Worm (Caenorhabditis elegans) whole organism, midembryonic: Measurements from ENCODE around the gene F11C1.1.

ENCODE experiments used
- T22C8.4 ChIP-seq: fragments of 200-800 bp; sonication (Bioruptor generic); IDR thresholded peaks from 2 replicates; pipeline ENCODE4 v1.3.6; 2022; ENCODE audit warnings: missing genetic modification characterization, missing compliant biosample characterization
- cog-1 ChIP-seq: sonication (generic microtip); optimal IDR thresholded peaks from 2 replicates; lab custom pipeline; 2016; ENCODE audit warnings: missing genetic modification characterization, missing compliant biosample characterization
- flt-1 ChIP-seq: fragments of 200-800 bp; sonication (Bioruptor generic); IDR thresholded peaks from 2 replicates; pipeline ENCODE4 v1.3.6; 2022; ENCODE audit warnings: missing genetic modification characterization, missing compliant biosample characterization
- klf-2 ChIP-seq: fragments of 200-800 bp; sonication (Bioruptor generic); conservative IDR thresholded peaks from 2 replicates; pipeline ENCODE4 v1.3.6; 2022; ENCODE audit warnings: missing genetic modification reagents, missing genetic modification characterization, missing compliant biosample characterization
- med-1 ChIP-seq: sonication (generic microtip); optimal IDR thresholded peaks from 2 replicates; lab custom pipeline; 2017; ENCODE audit warnings: missing genetic modification characterization, mild to moderate bottlenecking, missing compliant biosample characterization, antibody characterized with exemption, missing genetic modification reagents; ENCODE audit not compliant: insufficient read depth
- ref-1 ChIP-seq: fragments of 200-800 bp; sonication (Bioruptor generic); conservative IDR thresholded peaks from 2 replicates; pipeline ENCODE4 v1.3.6; 2022; ENCODE audit warnings: missing genetic modification reagents, missing genetic modification characterization, missing compliant biosample characterization
- tab-1 ChIP-seq: fragments of 200-800 bp; sonication (Bioruptor generic); IDR thresholded peaks from 2 replicates; pipeline ENCODE4 v1.3.6; 2022; ENCODE audit warnings: missing genetic modification characterization, missing compliant biosample characterization
- ztf-23 ChIP-seq: fragments of 200-800 bp; sonication (Bioruptor generic); IDR thresholded peaks from 2 replicates; pipeline ENCODE4 v1.3.6; 2022; ENCODE audit warnings: missing genetic modification reagents, missing genetic modification characterization, missing compliant biosample characterization
- ztf-29 ChIP-seq: fragments of 200-800 bp; sonication (Bioruptor generic); IDR thresholded peaks from 2 replicates; pipeline ENCODE4 v1.3.6; 2022; ENCODE audit warnings: missing genetic modification reagents, missing genetic modification characterization, missing compliant biosample characterization

F11C1.1 gene

DNA sequence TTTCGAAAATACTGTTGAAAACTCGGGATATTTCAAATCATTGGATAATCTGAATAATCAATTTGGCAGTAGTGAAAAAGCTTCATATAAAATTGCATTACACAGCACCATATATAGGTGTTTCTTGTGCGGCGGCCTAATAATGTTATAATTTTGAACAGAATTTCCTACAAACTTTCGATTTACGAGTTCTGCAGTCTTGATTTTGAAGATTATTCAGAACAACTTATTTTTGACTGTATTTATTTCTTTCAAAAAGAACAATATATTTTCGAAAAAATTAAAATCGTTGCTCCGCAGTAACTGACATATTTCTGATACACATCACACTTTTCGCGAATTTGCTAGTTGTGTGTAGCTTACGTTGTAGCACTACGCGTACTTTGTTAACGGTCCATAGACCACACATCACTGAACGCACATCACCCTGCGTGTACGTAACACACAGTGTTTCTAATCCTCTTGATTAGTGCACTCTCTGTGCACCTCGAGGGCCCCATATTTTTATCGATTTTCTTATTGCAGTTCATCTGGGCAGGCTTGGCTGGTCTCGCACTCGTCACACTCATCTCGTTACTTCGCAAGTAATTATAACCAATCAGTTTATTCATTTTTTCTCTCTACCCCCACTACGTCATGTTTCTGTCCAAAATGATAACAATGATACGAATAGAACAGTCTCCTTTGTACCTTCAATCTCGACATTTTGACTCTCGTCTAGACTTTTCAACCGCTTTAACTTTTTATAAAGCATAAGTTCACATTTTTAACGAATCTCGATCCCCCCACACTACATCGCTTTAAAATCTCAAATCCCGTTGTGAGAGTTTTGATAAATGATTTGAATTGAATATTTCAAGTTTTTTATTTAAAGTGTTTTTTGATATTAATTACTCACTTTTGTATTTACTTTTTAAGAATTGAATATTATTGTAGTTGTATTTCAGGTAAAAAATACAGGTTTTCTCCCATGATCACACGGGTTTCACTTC lies at the start of gene F11C1.1, which contains the start of gene vwa-8:
Gene F11C1.1 (minus strand): TSS at position 51 of the 992 bp plus-strand sequence.
Gene vwa-8 (plus strand): TSS at position 942 of the 992 bp plus-strand sequence.
- TF ChIP-seq cog-1 (tag; lab: Kevin White, UChicago) = no peak
- TF ChIP-seq T22C8.4 (GFP tag; lab: Robert Waterston, UW) = peak; percentile 59; the same call in 1 of the 2 replicates

DNA sequence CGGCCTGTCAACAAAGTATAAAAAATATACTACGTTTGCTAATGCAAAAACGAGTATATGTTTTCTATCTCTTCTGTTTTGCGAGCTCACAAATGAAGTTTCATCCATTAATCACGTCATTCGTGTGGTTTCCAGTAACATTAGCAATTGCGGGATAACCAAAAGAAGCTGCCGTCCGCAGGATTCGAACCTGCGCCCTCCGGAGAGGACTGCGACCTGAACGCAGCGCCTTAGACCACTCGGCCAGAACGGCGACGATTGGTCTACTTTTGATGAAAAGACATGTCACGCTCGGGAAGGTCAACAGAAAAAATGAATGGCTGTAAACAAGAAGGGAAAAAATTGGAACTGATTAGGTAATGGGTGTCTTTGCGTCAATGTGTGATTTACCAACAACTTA lies 48.4 kb upstream of the F11C1.1 start:
- no peak for TF ChIP-seq ztf-29 (GFP tag; lab: Robert Waterston, UW)
- no peak for TF ChIP-seq med-1
- TF ChIP-seq tab-1 (GFP tag; lab: Robert Waterston, UW) = no peak
- no peak for TF ChIP-seq T22C8.4 (GFP tag; lab: Robert Waterston, UW)
- TF ChIP-seq flt-1 (GFP tag; lab: Robert Waterston, UW) = no peak
- TF ChIP-seq klf-2 (GFP tag; lab: Robert Waterston, UW) = no peak
- no peak for TF ChIP-seq cog-1 (tag; lab: Kevin White, UChicago)
- TF ChIP-seq ref-1 (GFP tag; lab: Robert Waterston, UW) = no peak
- no peak for TF ChIP-seq ztf-23 (GFP tag; lab: Robert Waterston, UW)

DNA sequence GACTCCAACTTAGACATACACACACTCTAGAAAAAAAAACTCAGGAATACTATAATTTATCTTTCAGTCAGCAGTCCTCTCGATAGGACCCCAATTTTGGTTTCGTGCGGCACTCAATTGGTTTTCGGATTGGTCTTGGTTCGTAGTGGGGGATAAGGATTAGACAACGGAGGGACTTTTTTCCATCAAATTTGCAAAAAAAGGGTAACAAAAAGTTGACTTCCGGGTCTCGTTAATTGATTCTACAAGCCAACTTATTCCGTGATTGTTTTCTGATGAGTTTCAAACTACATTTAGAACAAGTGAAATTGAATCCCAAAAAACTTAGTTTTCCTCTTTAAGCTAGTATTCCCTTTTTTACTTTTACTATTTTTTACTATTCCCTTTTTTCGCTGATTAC lies 44.0 kb upstream of the F11C1.1 start:
- no peak for TF ChIP-seq tab-1 (GFP tag; lab: Robert Waterston, UW)
- no peak for TF ChIP-seq cog-1 (tag; lab: Kevin White, UChicago)
- TF ChIP-seq flt-1 (GFP tag; lab: Robert Waterston, UW) = no peak
- TF ChIP-seq med-1 = no peak
- no peak for TF ChIP-seq T22C8.4 (GFP tag; lab: Robert Waterston, UW)
- no peak for TF ChIP-seq ztf-23 (GFP tag; lab: Robert Waterston, UW)
- no peak for TF ChIP-seq ref-1 (GFP tag; lab: Robert Waterston, UW)
- no peak for TF ChIP-seq ztf-29 (GFP tag; lab: Robert Waterston, UW)
- TF ChIP-seq klf-2 (GFP tag; lab: Robert Waterston, UW) = no peak

DNA sequence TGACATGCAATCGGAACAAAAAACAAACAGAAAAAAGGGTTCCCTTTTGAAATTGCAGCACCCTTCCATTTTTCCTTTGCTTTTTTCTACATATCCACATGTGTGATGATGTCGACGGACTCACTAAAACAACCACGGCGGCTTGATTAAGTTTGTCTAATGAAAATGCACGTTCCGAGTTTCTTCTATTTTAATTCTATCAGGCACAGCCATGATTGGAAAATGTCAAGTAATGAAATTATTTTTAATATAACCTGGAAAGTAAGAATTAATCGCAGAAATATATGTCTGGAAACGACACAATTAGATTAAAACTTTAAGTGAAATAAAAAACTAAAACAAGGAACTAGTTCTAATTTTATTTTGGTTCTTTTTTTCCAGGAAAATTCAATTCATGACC lies 43.5 kb upstream of the F11C1.1 start:
- TF ChIP-seq tab-1 (GFP tag; lab: Robert Waterston, UW) (no peak), klf-2 (GFP tag; lab: Robert Waterston, UW) (no peak), ztf-29 (GFP tag; lab: Robert Waterston, UW) (no peak), flt-1 (GFP tag; lab: Robert Waterston, UW) (no peak), ref-1 (GFP tag; lab: Robert Waterston, UW) (no peak)

DNA sequence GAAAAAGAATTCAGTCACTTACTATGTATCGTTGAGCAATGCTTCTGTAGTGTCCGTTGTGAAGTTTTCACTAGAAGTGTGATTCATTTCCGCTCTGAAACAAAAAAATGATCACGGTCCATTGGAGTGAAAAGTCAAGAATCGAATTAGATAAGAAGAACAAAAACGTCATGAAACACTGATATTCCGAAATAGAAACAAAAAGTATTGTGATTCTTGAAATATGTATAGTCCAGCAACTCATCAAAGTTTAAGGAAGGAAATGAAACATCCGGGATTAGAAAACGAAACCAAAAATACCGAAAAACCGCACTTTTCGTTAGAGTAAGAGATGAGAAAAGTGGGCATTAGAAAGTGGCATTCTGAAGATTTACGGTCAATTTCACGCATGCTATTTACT lies 42.2 kb upstream of the F11C1.1 start, which contains the start of gene npr-10:
Gene npr-10 (minus strand): TSS at position 101 of the 400 bp plus-strand sequence.
- TF ChIP-seq tab-1 (GFP tag; lab: Robert Waterston, UW) (no peak), T22C8.4 (GFP tag; lab: Robert Waterston, UW) (no peak), flt-1 (GFP tag; lab: Robert Waterston, UW) (no peak), klf-2 (GFP tag; lab: Robert Waterston, UW) (no peak), cog-1 (tag; lab: Kevin White, UChicago) (no peak), ztf-29 (GFP tag; lab: Robert Waterston, UW) (no peak), med-1 (no peak), ztf-23 (GFP tag; lab: Robert Waterston, UW) (no peak), ref-1 (GFP tag; lab: Robert Waterston, UW) (no peak)

DNA sequence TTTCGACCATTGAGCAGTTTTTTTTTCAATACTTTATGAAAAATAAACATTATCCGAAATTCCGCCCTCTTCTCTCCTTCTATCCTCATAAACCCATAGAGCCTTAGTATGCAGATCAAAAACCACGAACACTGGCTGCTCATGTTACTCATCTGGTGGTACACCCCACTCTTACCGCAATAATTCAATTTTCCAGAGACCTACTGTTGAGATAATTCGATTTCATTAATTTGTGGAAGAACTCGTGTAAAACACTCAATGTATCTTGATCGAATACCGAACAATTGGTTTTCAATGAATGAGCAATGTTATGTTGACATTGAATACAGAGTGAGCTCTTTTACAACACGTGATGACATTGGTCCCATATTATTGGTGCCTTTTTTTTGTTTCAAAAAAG lies 31.1 kb upstream of the F11C1.1 start:
- no peak for TF ChIP-seq klf-2 (GFP tag; lab: Robert Waterston, UW)
- TF ChIP-seq cog-1 (tag; lab: Kevin White, UChicago) = no peak
- no peak for TF ChIP-seq tab-1 (GFP tag; lab: Robert Waterston, UW)
- TF ChIP-seq T22C8.4 (GFP tag; lab: Robert Waterston, UW) = no peak
- TF ChIP-seq ztf-23 (GFP tag; lab: Robert Waterston, UW) = no peak
- TF ChIP-seq med-1 = no peak
- TF ChIP-seq ref-1 (GFP tag; lab: Robert Waterston, UW) = no peak
- TF ChIP-seq ztf-29 (GFP tag; lab: Robert Waterston, UW) = no peak
- no peak for TF ChIP-seq flt-1 (GFP tag; lab: Robert Waterston, UW)

DNA sequence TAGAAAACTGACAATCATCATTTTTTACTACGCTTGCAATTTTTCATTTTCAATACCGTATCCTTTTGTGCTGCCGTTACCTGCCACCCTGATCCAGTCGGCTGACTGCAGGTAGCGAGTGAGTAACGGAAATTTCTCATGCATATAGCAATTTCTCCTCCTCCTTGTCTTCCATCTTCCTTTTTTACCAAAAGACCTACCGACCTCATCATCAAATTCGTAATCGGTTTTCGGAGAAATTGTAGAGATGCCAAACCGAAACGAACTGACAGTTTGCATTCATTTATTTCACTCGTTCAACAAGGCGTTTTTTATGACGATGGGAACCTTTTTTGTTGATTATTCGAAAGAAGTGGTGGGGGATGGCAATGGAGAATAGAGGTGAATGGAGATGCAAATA lies 25.9 kb upstream of the F11C1.1 start:
- TF ChIP-seq klf-2 (GFP tag; lab: Robert Waterston, UW) = no peak
- no peak for TF ChIP-seq T22C8.4 (GFP tag; lab: Robert Waterston, UW)
- no peak for TF ChIP-seq cog-1 (tag; lab: Kevin White, UChicago)
- TF ChIP-seq ref-1 (GFP tag; lab: Robert Waterston, UW) = no peak
- TF ChIP-seq ztf-29 (GFP tag; lab: Robert Waterston, UW) = no peak

DNA sequence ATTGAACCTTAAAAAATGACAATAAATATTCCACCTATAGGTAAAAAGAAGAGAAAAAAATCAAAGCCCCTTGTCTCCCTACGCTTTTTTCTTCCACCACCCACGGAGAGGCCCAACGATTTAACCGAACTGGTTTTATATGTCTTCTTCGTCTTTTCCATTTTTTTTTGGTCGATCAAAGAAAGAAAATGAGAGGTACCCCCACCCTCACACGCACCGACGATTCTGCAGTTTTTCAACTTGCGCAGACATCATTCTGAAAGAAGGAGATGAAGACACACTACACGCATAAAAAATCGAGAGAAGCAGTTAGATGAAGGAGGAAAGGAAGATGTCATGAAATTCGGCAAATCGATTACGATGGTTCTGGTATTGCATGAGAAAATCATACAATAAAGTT lies 24.0 kb upstream of the F11C1.1 start:
- TF ChIP-seq med-1 = no peak

DNA sequence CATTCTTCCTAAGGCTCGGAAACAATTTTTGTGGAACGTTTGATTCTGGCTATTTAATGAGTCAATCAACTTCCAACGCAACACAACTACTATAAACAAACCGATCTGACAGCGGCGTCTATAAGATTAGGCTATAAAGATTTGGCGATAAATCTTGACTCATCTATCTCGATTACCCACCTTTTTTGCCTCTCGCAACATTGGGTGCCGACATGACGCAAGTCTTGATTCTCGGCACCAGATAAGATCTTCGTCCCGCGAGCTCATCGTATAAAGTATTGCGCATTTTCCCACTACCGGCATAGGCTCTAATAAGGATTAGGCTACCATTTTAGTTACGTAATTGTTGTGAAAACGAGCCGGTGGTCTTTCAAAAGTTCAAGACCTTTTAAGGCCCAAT lies 21.5 kb upstream of the F11C1.1 start:
- TF ChIP-seq flt-1 (GFP tag; lab: Robert Waterston, UW) = 0 out of 2 replicates have a peak, but pooled peaks have one; percentile 54
- TF ChIP-seq T22C8.4 (GFP tag; lab: Robert Waterston, UW) = no peak
- TF ChIP-seq klf-2 (GFP tag; lab: Robert Waterston, UW) = no peak
- no peak for TF ChIP-seq ztf-23 (GFP tag; lab: Robert Waterston, UW)
- no peak for TF ChIP-seq med-1
- TF ChIP-seq cog-1 (tag; lab: Kevin White, UChicago) = no peak
- TF ChIP-seq ref-1 (GFP tag; lab: Robert Waterston, UW) = no peak
- TF ChIP-seq tab-1 (GFP tag; lab: Robert Waterston, UW) = no peak
